Fruit fly (Drosophila melanogaster) whole organism, embryonic: ENCODE results near the gene CG9166.

Source experiments
- CG10147 ChIP-seq: fragments of 200-800 bp; sonication (Bioruptor generic); optimal IDR thresholded peaks from 2 replicates; lab custom pipeline; 2019; ENCODE audit warnings: missing biosample characterization, mild to moderate bottlenecking, missing genetic modification characterization, moderate library complexity
- CG10654 ChIP-seq: fragments of 200-800 bp; sonication (Bioruptor generic); optimal IDR thresholded peaks from 2 replicates; lab custom pipeline; 2016; ENCODE audit warnings: missing biosample characterization, missing genetic modification characterization
- CG11504 ChIP-seq: fragments of 200-800 bp; sonication (Bioruptor generic); optimal IDR thresholded peaks from 3 replicates; lab custom pipeline; 2019; ENCODE audit warnings: missing biosample characterization, mild to moderate bottlenecking, missing genetic modification characterization, moderate library complexity
- CG11695 ChIP-seq: fragments of 200-800 bp; sonication (Bioruptor generic); IDR thresholded peaks from 3 replicates; pipeline ENCODE4 v1.3.6; 2022; ENCODE audit warnings: missing biosample characterization, missing genetic modification characterization
- CG13424 ChIP-seq: fragments of 200-800 bp; sonication (Bioruptor generic); optimal IDR thresholded peaks from 2 replicates; lab custom pipeline; 2019; ENCODE audit warnings: missing biosample characterization, mild to moderate bottlenecking, missing genetic modification characterization, moderate library complexity
- CG13775 ChIP-seq: fragments of 200-800 bp; sonication (Bioruptor generic); optimal IDR thresholded peaks from 3 replicates; lab custom pipeline; 2017; ENCODE audit warnings: missing biosample characterization, mild to moderate bottlenecking, missing genetic modification characterization
- CG18619 ChIP-seq: fragments of 200-800 bp; sonication (Bioruptor generic); optimal IDR thresholded peaks from 3 replicates; lab custom pipeline; 2017; ENCODE audit warnings: missing biosample characterization, mild to moderate bottlenecking, missing genetic modification characterization
- CG32532 ChIP-seq: fragments of 200-800 bp; sonication (Bioruptor generic); IDR thresholded peaks from 2 replicates; pipeline ENCODE4 v1.3.6; 2022; ENCODE audit warnings: missing biosample characterization, missing genetic modification characterization
- CG3726 ChIP-seq: fragments of 200-800 bp; sonication (Bioruptor generic); IDR thresholded peaks from 3 replicates; pipeline ENCODE4, ENCODE4 v1.3.6; 2022; ENCODE audit warnings: missing biosample characterization, missing genetic modification characterization
- CG3847 ChIP-seq: fragments of 200-800 bp; sonication (Bioruptor generic); IDR thresholded peaks from 2 replicates; pipeline ENCODE4 v1.3.6; 2022; ENCODE audit warnings: missing biosample characterization, missing genetic modification characterization
- CG4328 ChIP-seq: fragments of 200-800 bp; sonication (Bioruptor generic); optimal IDR thresholded peaks from 3 replicates; lab custom pipeline; 2017; ENCODE audit warnings: missing biosample characterization, missing genetic modification reagents, missing genetic modification characterization
- CG4617 ChIP-seq: fragments of 200-800 bp; sonication (Bioruptor generic); optimal IDR thresholded peaks from 3 replicates; lab custom pipeline; 2016; ENCODE audit warnings: missing biosample characterization, missing genetic modification characterization, borderline replicate concordance
- CG7271 ChIP-seq: fragments of 200-800 bp; sonication (Bioruptor generic); optimal IDR thresholded peaks from 2 replicates; lab custom pipeline; 2018; ENCODE audit warnings: missing biosample characterization, mild to moderate bottlenecking, missing genetic modification characterization, moderate library complexity
- CG8290 ChIP-seq, 3 experiments: fragments of 200-800 bp; sonication (Bioruptor generic); optimal IDR thresholded peaks; 2 replicates each; lab custom pipeline; 2016 to 2019; ENCODE audit warnings: missing biosample characterization in 3 of 3, missing genetic modification characterization in 3 of 3, mild to moderate bottlenecking in 2 of 3, moderate library complexity in 1 of 3
- CG9797 ChIP-seq: fragments of 200-800 bp; sonication (Bioruptor generic); optimal IDR thresholded peaks from 3 replicates; lab custom pipeline; 2018; ENCODE audit warnings: missing biosample characterization, mild to moderate bottlenecking, missing genetic modification characterization
- Chrac-16 ChIP-seq: fragments of 200-800 bp; sonication (Bioruptor generic); optimal IDR thresholded peaks from 3 replicates; lab custom pipeline; 2016; ENCODE audit warnings: missing biosample characterization, missing genetic modification characterization
- D ChIP-seq, 2 experiments: fragments of 200-800 bp in 1 of 2; fragments of >200 bp in 1 of 2; sonication (Bioruptor generic) in 1 of 2; optimal IDR thresholded peaks; 2 replicates in 1 of 2; 3 replicates in 1 of 2; lab custom pipeline; 2017; ENCODE audit warnings: mild to moderate bottlenecking in 1 of 2, missing biosample characterization in 1 of 2, missing genetic modification characterization in 1 of 2, missing genetic modification reagents in 1 of 2
- D19B ChIP-seq: fragments of 200-800 bp; sonication (Bioruptor generic); optimal IDR thresholded peaks from 2 replicates; lab custom pipeline; 2017; ENCODE audit warnings: missing biosample characterization, mild to moderate bottlenecking, missing genetic modification characterization
- Hr51 ChIP-seq, 2 experiments: fragments of 200-800 bp; sonication (Bioruptor generic); optimal IDR thresholded peaks; 2 replicates in 1 of 2; 3 replicates in 1 of 2; lab custom pipeline; 2016 to 2018; ENCODE audit warnings: missing biosample characterization in 2 of 2, missing genetic modification characterization in 2 of 2, mild to moderate bottlenecking in 1 of 2, moderate library complexity in 1 of 2
- Oaz ChIP-seq: fragments of 200-800 bp; sonication (Bioruptor generic); IDR thresholded peaks from 2 replicates; pipeline ENCODE4 v1.3.6; 2022; ENCODE audit warnings: missing biosample characterization, missing genetic modification characterization
- Scr ChIP-seq: fragments of 200-800 bp; sonication (Bioruptor generic); IDR thresholded peaks from 2 replicates; pipeline ENCODE4 v1.3.6; 2022; ENCODE audit warnings: missing biosample characterization, missing genetic modification characterization; ENCODE audit not compliant: partially characterized antibody
- Six4 ChIP-seq: fragments of 200-800 bp; sonication (Bioruptor generic); optimal IDR thresholded peaks from 2 replicates; lab custom pipeline; 2016; ENCODE audit warnings: missing biosample characterization, missing genetic modification characterization
- Sox100B ChIP-seq: fragments of 200-800 bp; sonication (Bioruptor generic); optimal IDR thresholded peaks from 3 replicates; lab custom pipeline; 2018; ENCODE audit warnings: missing biosample characterization, mild to moderate bottlenecking, missing genetic modification characterization
- chm ChIP-seq: fragments of 200-800 bp; sonication (Bioruptor generic); IDR thresholded peaks from 2 replicates; pipeline ENCODE4 v1.3.6; 2022; ENCODE audit warnings: missing biosample characterization, missing genetic modification characterization
- chn ChIP-seq: fragments of 200-800 bp; sonication (Bioruptor generic); optimal IDR thresholded peaks from 2 replicates; lab custom pipeline; 2016; ENCODE audit warnings: missing biosample characterization, missing genetic modification characterization
- ci ChIP-seq: fragments of 200-800 bp; sonication (Bioruptor generic); IDR thresholded peaks from 3 replicates; pipeline ENCODE4 v1.3.6; 2022; ENCODE audit warnings: missing biosample characterization, missing genetic modification characterization
- corto ChIP-seq: fragments of 200-800 bp; sonication (Bioruptor generic); optimal IDR thresholded peaks from 2 replicates; lab custom pipeline; 2016; ENCODE audit warnings: missing biosample characterization, mild to moderate bottlenecking, missing genetic modification characterization, moderate library complexity
- esg ChIP-seq: fragments of 200-800 bp; sonication (Bioruptor generic); conservative IDR thresholded peaks from 2 replicates; pipeline ENCODE4 v1.3.6; 2022; ENCODE audit warnings: missing biosample characterization, missing genetic modification characterization
- eve ChIP-seq, 2 experiments: fragments of >200 bp; optimal IDR thresholded peaks; 2 replicates each; lab custom pipeline; 2017; ENCODE audit warnings: missing biosample characterization in 2 of 2, missing genetic modification characterization in 2 of 2
- fd96Cb ChIP-seq: fragments of 200-800 bp; sonication (Bioruptor generic); optimal IDR thresholded peaks from 2 replicates; lab custom pipeline; 2018; ENCODE audit warnings: missing biosample characterization, mild to moderate bottlenecking, missing genetic modification characterization, moderate library complexity
- hth ChIP-seq: fragments of >200 bp; optimal IDR thresholded peaks from 2 replicates; lab custom pipeline; 2017; ENCODE audit warnings: inconsistent platforms
- jumu ChIP-seq: fragments of 200-800 bp; sonication (Bioruptor generic); optimal IDR thresholded peaks from 3 replicates; lab custom pipeline; 2016; ENCODE audit warnings: missing biosample characterization, missing genetic modification characterization
- kni ChIP-seq: fragments of 200-800 bp; sonication (Bioruptor generic); optimal IDR thresholded peaks from 3 replicates; lab custom pipeline; 2017; ENCODE audit warnings: mild to moderate bottlenecking, missing biosample characterization, missing genetic modification reagents, missing genetic modification characterization
- lab ChIP-seq: fragments of 200-800 bp; sonication (Bioruptor generic); optimal IDR thresholded peaks from 3 replicates; lab custom pipeline; 2017; ENCODE audit warnings: missing biosample characterization, missing genetic modification characterization, mild to moderate bottlenecking, moderate library complexity, missing genetic modification reagents
- org-1 ChIP-seq: fragments of 200-800 bp; sonication (Bioruptor generic); optimal IDR thresholded peaks from 2 replicates; lab custom pipeline; 2017; ENCODE audit warnings: missing biosample characterization, missing genetic modification characterization
- sqz ChIP-seq: fragments of 200-800 bp; sonication (Bioruptor generic); optimal IDR thresholded peaks from 3 replicates; lab custom pipeline; 2018; ENCODE audit warnings: missing biosample characterization, mild to moderate bottlenecking, missing genetic modification characterization
- trem ChIP-seq: fragments of 200-800 bp; optimal IDR thresholded peaks from 3 replicates; lab custom pipeline; 2019; ENCODE audit warnings: missing biosample characterization, mild to moderate bottlenecking, missing genetic modification characterization, moderate library complexity
- ttk ChIP-seq: fragments of 200-800 bp; sonication (Bioruptor generic); IDR thresholded peaks from 2 replicates; pipeline ENCODE4 v2.1.2; 2022; ENCODE audit warnings: missing biosample characterization, missing genetic modification characterization
- zf30C ChIP-seq: fragments of 200-800 bp; sonication (Bioruptor generic); optimal IDR thresholded peaks from 3 replicates; lab custom pipeline; 2018; ENCODE audit warnings: missing biosample characterization, mild to moderate bottlenecking, missing genetic modification characterization

Gene CG9166

DNA sequence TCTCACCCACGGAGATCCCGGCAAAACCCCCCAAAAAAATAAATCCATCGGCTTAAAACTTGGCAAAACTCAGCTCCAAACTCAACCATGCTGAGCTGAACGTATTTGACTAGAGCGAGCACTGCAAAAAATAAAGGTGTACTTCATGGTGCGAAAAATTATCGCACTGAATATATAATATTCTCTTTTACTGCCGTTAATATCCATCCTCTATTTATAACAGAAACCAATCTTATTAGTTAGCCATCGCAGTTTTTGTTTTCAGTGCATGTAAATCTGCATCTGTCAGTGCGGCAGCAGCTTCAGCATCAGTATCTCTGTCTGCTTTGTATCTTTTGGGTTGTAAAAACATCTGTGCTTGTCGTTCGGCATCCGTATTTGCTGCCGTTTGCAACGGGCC is 20.0 kb downstream of the CG9166 start (continued):
- TF ChIP-seq Six4 (GFP tag; lab: Kevin White, UChicago): no peak
- TF ChIP-seq chn (GFP tag; lab: Kevin White, UChicago): peak; percentile 9
- TF ChIP-seq hth (lab: Kevin White, UChicago): no peak
- no peak for TF ChIP-seq CG18619
- no peak for TF ChIP-seq kni (GFP tag; lab: Kevin White, UChicago)
- no peak for TF ChIP-seq D (optimal IDR thresholded peaks at IDR 0.05; lab: Kevin White, UChicago)
- no peak for TF ChIP-seq D (GFP tag; optimal IDR thresholded peaks at IDR 0.05; lab: Kevin White, UChicago)
- no peak for TF ChIP-seq CG3726
- TF ChIP-seq CG4328 (GFP tag; lab: Kevin White, UChicago): no peak
- peak; percentile 4 for TF ChIP-seq CG13424 (tag; lab: Kevin White, UChicago)
- peak in 1 of 2 experiments; percentile 52 for TF ChIP-seq Hr51 (GFP tag; optimal IDR thresholded peaks at IDR 0.05; lab: Kevin White, UChicago)
- TF ChIP-seq CG7271 (tag; lab: Kevin White, UChicago): no peak
- TF ChIP-seq CG11695: peak; percentile 13; the same call in 1 of the 3 replicates
- TF ChIP-seq CG13775 (GFP tag; lab: Kevin White, UChicago): no peak
- TF ChIP-seq Chrac-16: peak; percentile 13
- TF ChIP-seq eve (GFP tag; optimal IDR thresholded peaks at IDR 0.05; lab: Kevin White, UChicago): peak in 1 of 2 experiments; percentile 17
- peak; percentile 56 for TF ChIP-seq CG11504 (tag; lab: Kevin White, UChicago)
- no peak for TF ChIP-seq jumu (GFP tag; lab: Kevin White, UChicago)
- TF ChIP-seq ttk: no peak
- peak; percentile 12 for TF ChIP-seq Sox100B (GFP tag; lab: Kevin White, UChicago)
- no peak for TF ChIP-seq Scr (GFP tag; lab: Robert Waterston, UW)
- TF ChIP-seq CG8290 (GFP tag; optimal IDR thresholded peaks at IDR 0.05; lab: Kevin White, UChicago): no peak
- TF ChIP-seq CG8290 (tag; optimal IDR thresholded peaks at IDR 0.05; lab: Kevin White, UChicago): peak in 1 of 2 experiments; percentile 26
- TF ChIP-seq CG32532 (GFP tag; lab: Robert Waterston, UW): no peak
- TF ChIP-seq CG4617 (GFP tag; lab: Kevin White, UChicago): no peak
- TF ChIP-seq org-1 (GFP tag; lab: Kevin White, UChicago): no peak
- no peak for TF ChIP-seq D19B
- TF ChIP-seq lab (GFP tag; lab: Kevin White, UChicago): peak; percentile 38
- peak; percentile 44; the same call in 1 of the 3 replicates for TF ChIP-seq ci (GFP tag; lab: Robert Waterston, UW)
- TF ChIP-seq trem (tag; lab: Kevin White, UChicago): no peak
- TF ChIP-seq CG9797: no peak
- TF ChIP-seq CG10654: peak; percentile 6
- no peak for TF ChIP-seq CG10147 (GFP tag; lab: Kevin White, UChicago)
- no peak for TF ChIP-seq corto (GFP tag; lab: Kevin White, UChicago)
- TF ChIP-seq sqz (GFP tag; lab: Kevin White, UChicago): no peak
- TF ChIP-seq chm (GFP tag; lab: Robert Waterston, UW): no peak
- TF ChIP-seq Oaz: no peak
- peak; percentile 29; the same call in 1 of the 2 replicates for TF ChIP-seq esg (GFP tag; lab: Robert Waterston, UW)
- TF ChIP-seq CG3847 (GFP tag; lab: Robert Waterston, UW): no peak
- peak; percentile 2 for TF ChIP-seq fd96Cb
- TF ChIP-seq zf30C: no peak
